Worm (Caenorhabditis elegans): ENCODE data around the gene C16A11.7.
A peak's percentile ranks its signal among the peaks of the same experiment; 100 is the strongest.

C16A11.7 gene

DNA sequence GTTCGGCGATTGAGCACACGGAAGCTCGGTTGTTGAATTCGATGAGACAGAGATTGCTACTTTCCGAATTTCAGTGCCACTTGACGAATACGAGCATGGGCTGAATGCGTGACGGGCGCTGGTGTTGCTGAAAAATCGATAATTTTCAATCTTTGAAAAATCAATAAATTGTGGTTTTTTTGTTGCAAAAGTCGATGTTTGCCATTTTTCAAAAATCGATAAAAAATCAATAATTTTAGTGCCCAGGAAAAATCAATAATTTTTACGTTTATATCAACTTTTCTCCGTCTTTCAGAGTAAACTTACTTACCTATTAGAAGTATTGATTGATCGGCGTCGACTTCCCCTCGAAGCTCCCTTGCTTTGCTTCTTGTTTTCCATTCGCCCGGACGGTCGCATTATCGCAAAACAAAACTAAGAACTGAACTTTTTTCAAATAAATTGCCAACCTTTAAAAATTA is at the start of gene C16A11.7:
TSS of gene C16A11.7 (minus strand) at position 411 of the 461 bp plus-strand sequence.
- TF ChIP-seq W03F9.2 (tag; optimal IDR thresholded peaks at IDR 0.05) (no peak), dao-5 (tag; optimal IDR thresholded peaks at IDR 0.05) (no peak), him-1 (tag; optimal IDR thresholded peaks at IDR 0.05) (no peak)

DNA sequence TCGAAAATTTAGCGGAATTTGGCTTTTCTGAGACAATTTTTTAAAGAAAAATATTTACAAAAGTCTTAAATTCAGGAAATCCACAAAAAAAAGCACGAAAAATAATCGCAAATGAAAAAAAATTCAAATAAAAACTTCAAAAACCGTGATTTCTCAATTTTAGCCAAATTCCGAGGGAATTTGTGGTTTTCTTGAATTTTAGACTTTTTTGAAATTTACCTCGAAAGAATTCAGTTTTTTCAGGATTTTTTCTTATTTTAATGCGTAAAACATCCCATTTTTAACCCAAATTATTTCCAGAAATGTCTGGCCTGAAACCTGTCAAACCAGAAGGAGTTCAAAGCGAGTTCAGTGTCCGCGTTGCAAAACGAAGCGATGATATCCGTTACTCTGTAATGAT is 44.6 kb upstream of the C16A11.7 start, which contains the start of gene gtf-2F1:
TSS of gene gtf-2F1 (plus strand) at position 301 of the 400 bp plus-strand sequence.
- TF ChIP-seq dao-5 (tag; optimal IDR thresholded peaks at IDR 0.05) (no peak), W03F9.2 (tag; optimal IDR thresholded peaks at IDR 0.05) (no peak), him-1 (tag; optimal IDR thresholded peaks at IDR 0.05) (no peak)

DNA sequence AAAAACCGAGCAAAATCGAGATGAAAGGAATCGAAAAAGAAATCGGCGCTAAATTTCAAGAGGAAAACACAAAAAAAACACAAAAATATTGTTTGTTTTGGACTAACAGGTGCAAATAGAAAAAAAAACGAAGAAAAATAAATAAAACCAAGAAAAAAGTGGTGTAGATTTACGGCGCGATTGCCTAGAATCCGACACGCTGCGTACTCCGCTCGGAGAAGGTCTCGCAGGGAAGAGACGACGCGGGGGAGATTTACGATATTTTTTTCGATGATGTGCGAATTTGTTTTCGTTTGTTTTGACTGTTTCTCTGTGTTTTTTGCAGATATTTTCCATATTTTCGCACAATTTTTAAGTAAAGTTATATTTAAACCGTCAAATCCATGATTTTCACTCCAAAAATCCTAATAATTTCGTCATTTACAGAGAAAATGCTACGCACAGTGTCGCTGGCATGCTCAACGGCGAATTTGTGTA is 42.5 kb upstream of the C16A11.7 start, which contains the start of gene sco-1:
TSS of gene sco-1 (plus strand) at position 427 of the 477 bp plus-strand sequence.
- TF ChIP-seq dao-5 (tag; optimal IDR thresholded peaks at IDR 0.05) (no peak), him-1 (tag; optimal IDR thresholded peaks at IDR 0.05) (peak; percentile 92), W03F9.2 (tag; optimal IDR thresholded peaks at IDR 0.05) (peak; percentile 95)

DNA sequence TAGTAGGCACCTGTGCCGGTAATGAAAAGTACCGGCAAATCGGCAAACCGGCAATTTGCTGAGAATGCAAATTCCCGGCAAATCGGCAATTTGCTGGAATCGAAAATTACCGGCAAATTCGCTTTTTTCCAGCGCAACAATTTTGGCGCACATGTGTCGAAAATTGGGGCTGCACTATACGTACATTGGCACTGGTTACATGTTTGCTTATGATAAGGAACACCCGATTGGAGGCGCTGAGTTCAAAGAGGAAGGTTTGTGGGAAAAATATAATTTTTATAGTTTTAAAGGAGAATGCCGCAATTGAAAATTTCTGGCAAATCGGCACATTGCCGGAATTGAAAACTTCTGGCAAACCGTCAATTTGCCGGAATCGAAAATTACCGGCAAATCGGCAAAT is 40.5 kb upstream of the C16A11.7 start:
- no peak for TF ChIP-seq dao-5 (tag; optimal IDR thresholded peaks at IDR 0.05)
- TF ChIP-seq him-1 (tag; optimal IDR thresholded peaks at IDR 0.05): no peak
- TF ChIP-seq W03F9.2 (tag; optimal IDR thresholded peaks at IDR 0.05): no peak

DNA sequence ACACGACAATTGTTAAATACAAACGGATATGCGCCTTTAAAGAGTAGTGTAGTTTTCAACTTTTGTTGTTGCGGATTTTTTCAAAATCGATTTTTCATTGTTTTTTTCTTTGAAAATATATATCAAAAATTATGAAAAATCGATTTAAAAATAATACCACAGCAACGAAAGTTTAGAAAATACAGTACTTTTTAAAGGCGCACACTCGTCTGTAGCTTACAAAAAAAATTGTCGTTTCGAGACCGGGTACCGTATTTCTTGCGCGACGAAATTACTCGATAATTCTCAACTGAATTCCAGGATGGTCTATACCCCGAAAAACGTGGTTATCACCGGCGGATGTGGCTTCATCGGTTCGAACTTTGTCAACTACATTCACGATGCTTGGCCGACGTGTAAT is 38.0 kb upstream of the C16A11.7 start, which contains the start of gene rml-4:
TSS of gene rml-4 (plus strand) at position 301 of the 400 bp plus-strand sequence.
- TF ChIP-seq W03F9.2 (tag; optimal IDR thresholded peaks at IDR 0.05) (no peak), dao-5 (tag; optimal IDR thresholded peaks at IDR 0.05) (no peak), him-1 (tag; optimal IDR thresholded peaks at IDR 0.05) (no peak)

DNA sequence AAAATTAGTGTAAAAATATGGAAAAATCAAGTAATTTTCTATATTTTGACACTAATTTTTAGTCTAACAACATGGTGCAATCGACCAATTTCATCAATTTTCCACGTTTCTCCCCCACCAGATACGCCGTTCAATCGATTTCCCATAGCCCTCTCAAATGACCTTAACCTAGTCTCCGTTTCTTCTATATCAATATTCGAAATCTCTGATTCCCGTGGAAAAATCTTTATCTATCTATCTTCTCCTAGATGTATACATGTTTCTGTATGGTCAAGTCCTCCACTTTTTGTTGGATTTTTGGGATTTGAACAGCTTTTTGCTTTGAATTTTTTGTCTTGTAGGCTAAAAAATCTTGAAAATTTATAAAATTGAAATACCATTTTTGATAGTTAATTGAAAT is 37.4 kb upstream of the C16A11.7 start:
- TF ChIP-seq W03F9.2 (tag; optimal IDR thresholded peaks at IDR 0.05): no peak
- no peak for TF ChIP-seq him-1 (tag; optimal IDR thresholded peaks at IDR 0.05)
- no peak for TF ChIP-seq dao-5 (tag; optimal IDR thresholded peaks at IDR 0.05)

DNA sequence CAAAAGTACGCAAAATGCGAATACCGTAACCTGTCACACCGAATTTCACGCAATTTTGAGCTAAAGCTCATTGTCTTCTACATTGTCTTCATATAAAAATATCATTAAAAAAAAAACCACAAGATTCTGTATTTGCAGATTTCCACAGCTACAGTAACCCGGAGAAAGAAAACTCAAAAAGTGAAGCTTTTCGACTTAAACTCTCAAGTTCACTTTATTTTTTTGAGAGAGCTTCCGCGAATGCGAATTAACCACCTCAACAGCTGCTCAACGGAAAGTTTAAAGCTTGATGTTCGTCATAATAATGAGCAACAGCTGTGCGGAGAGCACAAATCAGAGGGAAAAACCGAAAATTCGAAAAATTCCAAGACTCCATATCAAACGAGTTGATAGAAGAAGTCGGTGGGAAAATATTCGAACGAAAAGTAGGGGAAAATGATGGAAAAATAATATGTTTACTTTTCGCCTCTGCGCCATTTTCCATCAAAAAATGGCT is 36.3 kb upstream of the C16A11.7 start:
- TF ChIP-seq W03F9.2 (tag; optimal IDR thresholded peaks at IDR 0.05): no peak

DNA sequence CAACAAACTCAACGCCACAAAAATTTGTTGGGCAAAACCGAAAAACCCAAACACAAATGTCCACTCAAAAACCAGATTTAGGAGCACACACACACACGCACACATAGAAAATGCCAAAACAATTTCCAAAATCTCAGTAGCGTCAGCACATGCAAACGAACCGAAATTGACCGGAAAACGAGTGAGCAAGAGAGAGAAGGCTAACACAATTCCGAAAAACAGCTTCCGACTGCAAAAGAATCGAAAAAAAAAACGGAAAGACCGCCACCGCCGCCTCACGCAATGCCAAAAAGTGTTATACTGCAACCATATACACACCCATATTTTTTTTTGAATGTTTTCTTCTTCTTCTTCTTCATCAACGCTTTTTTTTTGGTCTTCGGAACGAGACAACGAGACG is 35.0 kb upstream of the C16A11.7 start:
- no peak for TF ChIP-seq W03F9.2 (tag; optimal IDR thresholded peaks at IDR 0.05)
- TF ChIP-seq dao-5 (tag; optimal IDR thresholded peaks at IDR 0.05): no peak
- no peak for TF ChIP-seq him-1 (tag; optimal IDR thresholded peaks at IDR 0.05)

DNA sequence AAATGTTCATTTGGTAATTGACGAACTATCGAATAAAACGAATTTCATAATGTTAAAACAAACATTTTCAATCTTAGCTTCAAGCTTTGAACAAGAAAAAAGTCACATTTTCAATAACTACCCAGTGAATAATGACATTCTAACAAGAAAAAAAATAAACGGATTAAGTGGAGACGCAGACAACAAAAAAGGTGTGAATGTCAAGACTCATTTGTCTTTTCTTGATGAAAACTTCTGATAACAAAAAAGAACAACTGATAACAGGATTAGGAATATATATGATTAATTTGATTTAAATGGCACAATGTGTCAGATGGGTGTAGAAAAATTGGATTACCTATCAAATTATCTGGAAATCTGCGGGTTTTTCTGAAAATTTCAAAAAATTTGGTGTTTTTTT is 31.8 kb upstream of the C16A11.7 start:
- TF ChIP-seq dao-5 (tag; optimal IDR thresholded peaks at IDR 0.05): no peak
- no peak for TF ChIP-seq W03F9.2 (tag; optimal IDR thresholded peaks at IDR 0.05)
- no peak for TF ChIP-seq him-1 (tag; optimal IDR thresholded peaks at IDR 0.05)

DNA sequence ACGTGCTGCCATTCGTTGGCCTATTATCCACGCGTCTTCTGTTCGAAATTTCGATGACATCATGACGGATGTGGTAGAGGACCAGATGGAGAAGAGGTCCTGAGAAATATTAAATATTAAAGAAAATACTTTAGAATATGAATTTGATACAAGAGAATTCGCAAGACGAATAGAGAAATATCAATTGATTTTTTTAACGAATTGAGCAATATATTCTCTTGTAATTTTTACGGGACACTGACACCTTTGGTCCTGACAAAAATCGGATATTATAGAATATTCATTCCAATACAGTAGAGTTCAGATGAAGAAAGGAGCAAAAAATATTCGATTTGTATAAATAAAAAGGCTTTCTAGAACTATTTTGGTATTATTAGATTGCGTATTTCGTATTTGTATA is 31.4 kb upstream of the C16A11.7 start, which contains the start of gene C01F1.6:
TSS of gene C01F1.6 (minus strand) at position 101 of the 400 bp plus-strand sequence.
- TF ChIP-seq W03F9.2 (tag; optimal IDR thresholded peaks at IDR 0.05) (no peak), dao-5 (tag; optimal IDR thresholded peaks at IDR 0.05) (no peak)

DNA sequence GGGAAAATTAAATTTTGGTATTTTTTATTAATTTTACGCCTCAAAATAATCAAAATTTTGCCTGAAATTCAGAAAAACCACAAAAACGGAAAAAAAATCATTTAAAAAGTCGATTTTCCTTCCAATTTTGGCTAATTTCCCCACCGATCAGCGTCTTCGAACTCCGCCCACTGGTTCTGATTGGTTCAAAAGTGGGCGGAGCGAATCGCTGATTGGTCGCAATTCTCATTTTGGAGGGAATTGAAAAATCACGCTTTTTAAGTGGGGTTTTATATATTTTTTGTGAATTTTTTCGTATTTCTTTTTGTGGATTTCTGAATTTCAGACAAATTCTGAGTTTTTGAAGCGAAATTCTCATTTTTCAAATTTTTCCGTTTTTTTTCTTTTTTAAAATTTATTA is 30.2 kb upstream of the C16A11.7 start:
- TF ChIP-seq him-1 (tag; optimal IDR thresholded peaks at IDR 0.05): no peak

DNA sequence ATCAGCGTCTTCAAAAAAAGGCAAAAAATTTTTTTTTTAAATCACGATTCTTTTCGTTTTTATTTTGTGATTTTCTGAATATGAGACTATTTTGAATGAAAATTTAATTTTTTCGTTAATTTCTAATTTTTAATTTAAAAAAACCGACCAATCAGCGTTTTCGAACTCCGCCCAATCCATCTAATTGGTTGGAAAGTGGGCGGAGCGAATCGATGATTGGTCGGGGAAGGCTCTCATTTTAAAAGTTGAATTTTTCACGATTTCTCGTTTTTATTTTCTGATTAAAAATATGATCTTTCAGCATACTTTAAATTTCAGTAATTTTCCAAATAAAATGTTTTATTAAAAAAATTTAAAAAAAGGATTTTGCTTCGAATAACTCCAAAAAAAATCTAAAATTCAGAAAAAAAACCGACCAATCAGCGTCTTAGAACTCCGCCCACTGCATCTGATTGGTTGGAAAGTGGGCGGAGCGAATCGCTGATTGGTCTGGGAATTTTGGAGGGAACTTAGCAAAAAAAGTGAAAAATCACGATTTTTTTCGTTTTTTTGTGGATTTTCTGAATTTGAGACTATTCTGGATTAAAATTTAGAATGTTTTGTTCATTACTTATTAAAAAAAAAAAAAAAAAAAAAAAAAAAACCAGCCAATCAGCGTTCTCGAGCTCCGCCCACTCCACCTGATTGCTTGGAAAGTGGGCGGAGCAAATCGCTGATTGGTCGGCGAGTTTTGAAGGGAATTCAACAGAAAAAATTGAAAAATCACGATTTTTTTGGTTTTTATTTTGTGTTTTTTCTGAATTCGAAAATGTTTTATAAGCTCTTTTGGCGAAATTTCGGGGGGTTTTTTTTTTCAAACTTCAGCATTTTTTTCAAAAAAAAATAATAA is 27.8 kb upstream of the C16A11.7 start:
- TF ChIP-seq dao-5 (tag; optimal IDR thresholded peaks at IDR 0.05) (no peak), W03F9.2 (tag; optimal IDR thresholded peaks at IDR 0.05) (no peak), him-1 (tag; optimal IDR thresholded peaks at IDR 0.05) (no peak)

DNA sequence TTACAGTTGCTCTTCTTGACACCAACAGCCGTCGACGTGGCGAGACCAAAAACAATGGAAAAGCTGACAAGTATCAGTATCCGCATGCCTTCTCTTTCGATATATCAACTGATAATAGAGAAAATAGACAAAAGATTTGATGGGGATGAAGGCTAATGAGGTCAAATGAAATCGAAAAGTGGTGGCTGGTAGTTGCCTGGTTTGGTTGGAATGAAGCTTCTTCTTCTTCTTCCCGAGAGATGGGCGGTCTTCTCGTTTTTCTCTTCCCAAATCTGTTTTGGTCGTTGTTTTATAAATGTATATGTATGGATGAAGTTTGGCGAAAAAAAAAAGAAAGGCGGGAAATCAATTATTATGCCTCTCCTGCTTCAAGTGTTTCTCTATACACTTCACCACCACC is 25.0 kb upstream of the C16A11.7 start, which contains the start of gene C01F1.5:
TSS of gene C01F1.5 (minus strand) at position 103 of the 400 bp plus-strand sequence.
- no peak for TF ChIP-seq dao-5 (tag; optimal IDR thresholded peaks at IDR 0.05)
- no peak for TF ChIP-seq him-1 (tag; optimal IDR thresholded peaks at IDR 0.05)
- no peak for TF ChIP-seq W03F9.2 (tag; optimal IDR thresholded peaks at IDR 0.05)

DNA sequence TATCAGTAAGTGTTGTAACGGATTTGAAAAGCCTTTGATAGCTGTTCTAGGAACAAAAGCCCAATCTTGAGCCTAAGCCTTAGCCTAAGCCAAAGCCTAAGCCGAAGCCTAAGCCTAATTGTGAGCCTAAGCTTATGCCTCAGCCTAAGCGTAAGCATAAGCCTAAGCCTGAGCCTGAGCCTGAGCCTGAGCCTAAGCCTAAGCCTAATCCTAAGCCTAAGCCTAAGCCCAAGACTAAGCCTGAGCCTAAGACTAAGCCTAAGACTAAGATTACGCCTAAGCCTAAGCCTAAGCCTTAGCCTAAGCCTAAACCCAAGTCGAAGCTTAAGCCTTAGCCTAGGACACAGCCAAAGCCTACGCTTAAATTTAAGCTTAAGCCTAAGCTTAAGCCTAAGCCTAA is 20.9 kb upstream of the C16A11.7 start:
- TF ChIP-seq him-1 (tag; optimal IDR thresholded peaks at IDR 0.05) (no peak), W03F9.2 (tag; optimal IDR thresholded peaks at IDR 0.05) (no peak), dao-5 (tag; optimal IDR thresholded peaks at IDR 0.05) (no peak)
